Worm (Caenorhabditis elegans) whole organism, young adult: ENCODE measurements around the gene F39G3.3.

Experiments
- D2030.7 ChIP-seq: fragments of 200-800 bp; sonication (Bioruptor generic); IDR thresholded peaks from 2 replicates; pipeline ENCODE4 v1.3.6; 2022; ENCODE audit warnings: missing genetic modification reagents, missing genetic modification characterization, missing compliant biosample characterization
- K12H6.12 ChIP-seq: fragments of 200-800 bp; sonication (Bioruptor generic); optimal IDR thresholded peaks from 2 replicates; lab custom pipeline; 2018; ENCODE audit warnings: mild to moderate bottlenecking, missing genetic modification characterization, missing compliant biosample characterization
- ama-1 ChIP-seq, 3 experiments: fragments of 150-350 bp in 1 of 3; sonication (generic microtip) in 2 of 3; optimal IDR thresholded peaks; 2 replicates each; lab custom pipeline; 2014 to 2018; ENCODE audit warnings: missing biosample characterization in 2 of 3, missing genetic modification characterization in 2 of 3, missing genetic modification reagents in 2 of 3
- aptf-2 ChIP-seq: fragments of 200-800 bp; sonication (Bioruptor generic); conservative IDR thresholded peaks from 2 replicates; pipeline ENCODE4 v1.3.6; 2022; ENCODE audit warnings: missing genetic modification reagents, missing genetic modification characterization, missing compliant biosample characterization
- fkh-3 ChIP-seq: sonication (generic microtip); optimal IDR thresholded peaks from 2 replicates; lab custom pipeline; 2016; ENCODE audit warnings: mild to moderate bottlenecking, missing genetic modification characterization, missing compliant biosample characterization
- pha-4 ChIP-seq: fragments of 150-350 bp; sonication (generic microtip); optimal IDR thresholded peaks from 2 replicates; lab custom pipeline; 2014; ENCODE audit warnings: missing biosample characterization, missing genetic modification reagents, missing genetic modification characterization
- snpc-4 ChIP-seq, 5 experiments: fragments of 150-350 bp in 1 of 5; sonication (generic microtip) in 4 of 5; optimal IDR thresholded peaks; 2 replicates each; lab custom pipeline; 2014 to 2018; ENCODE audit warnings: missing genetic modification characterization in 5 of 5, missing biosample characterization in 3 of 5, antibody characterized with exemption in 2 of 5, mild to moderate bottlenecking in 2 of 5, missing compliant biosample characterization in 2 of 5, missing genotype in 2 of 5, moderate library complexity in 2 of 5, missing genetic modification reagents in 1 of 5
- unc-62 ChIP-seq: fragments of 150-350 bp; optimal IDR thresholded peaks from 2 replicates; lab custom pipeline; 2014; ENCODE audit warnings: missing biosample characterization, missing genetic modification reagents, missing genetic modification characterization
- ztf-22 ChIP-seq: fragments of 200-800 bp; sonication (Bioruptor generic); optimal IDR thresholded peaks from 2 replicates; lab custom pipeline; 2018; ENCODE audit warnings: mild to moderate bottlenecking, missing genetic modification characterization, moderate library complexity, missing compliant biosample characterization

DNA sequence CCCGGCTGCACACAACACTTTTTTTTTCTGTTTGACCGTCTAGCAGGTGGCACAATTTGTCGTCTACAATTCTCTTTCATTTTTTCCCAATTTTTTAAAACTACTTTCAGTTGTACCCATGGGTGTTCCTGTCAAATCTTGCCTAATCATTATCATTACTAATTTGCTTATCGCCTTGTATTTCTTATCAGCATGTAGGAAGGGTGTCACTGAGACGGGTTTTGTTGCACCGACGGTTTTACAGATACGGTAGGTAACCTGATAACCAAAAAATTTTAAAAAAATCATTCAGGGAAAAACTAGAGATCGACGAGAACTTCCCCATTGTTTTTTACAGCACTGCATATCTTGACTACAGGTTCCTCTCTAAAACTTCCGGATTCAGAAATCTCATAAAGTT lies 6.0 kb downstream of the F39G3.3 start, which contains the start of gene F39G3.2:
- TF ChIP-seq D2030.7 (GFP tag; lab: Robert Waterston, UW) = no peak
- no peak for TF ChIP-seq fkh-3 (tag; lab: Kevin White, UChicago)
- TF ChIP-seq ama-1 (optimal IDR thresholded peaks at IDR 0.05; lab: Kevin White, UChicago) = no peak
- TF ChIP-seq ama-1 (GFP tag; optimal IDR thresholded peaks at IDR 0.05; lab: Kevin White, UChicago) = no peak
- TF ChIP-seq ztf-22 = no peak
- TF ChIP-seq pha-4 (tag; lab: Kevin White, UChicago) = no peak
- no peak for TF ChIP-seq snpc-4 (GFP tag; optimal IDR thresholded peaks at IDR 0.05; lab: Kevin White, UChicago)
- no peak for TF ChIP-seq snpc-4 (tag; optimal IDR thresholded peaks at IDR 0.05; lab: Kevin White, UChicago)
- TF ChIP-seq K12H6.12 (tag; lab: Kevin White, UChicago) = no peak
- no peak for TF ChIP-seq aptf-2
- no peak for TF ChIP-seq unc-62 (GFP tag; lab: Kevin White, UChicago)
